Worm (Caenorhabditis elegans): ENCODE measurements around the gene B0393.5.

B0393.5 gene

DNA sequence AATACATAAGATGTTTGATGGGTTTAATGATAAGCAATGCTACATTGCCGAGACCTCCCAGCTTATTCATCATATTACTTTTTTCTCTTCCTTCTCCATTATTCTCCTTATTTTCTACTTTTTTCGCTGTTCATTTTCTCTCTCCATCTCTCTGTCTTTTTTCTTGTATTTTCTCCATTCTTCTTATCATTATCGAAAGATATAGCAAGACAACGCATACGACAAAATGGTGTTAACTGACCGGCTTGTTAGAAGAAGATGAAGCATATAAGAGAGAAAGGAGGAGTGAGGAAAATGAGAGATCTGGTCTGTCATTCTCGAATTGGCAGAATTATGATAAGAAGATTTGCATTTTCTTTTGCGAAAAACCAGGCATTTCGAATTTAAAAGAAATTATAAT lies 1.3 kb downstream of the B0393.5 start:
- TF ChIP-seq chd-7 (tag; optimal IDR thresholded peaks at IDR 0.05) (no peak), B0035.1 (tag; optimal IDR thresholded peaks at IDR 0.05) (no peak), ceh-58 (GFP tag; IDR thresholded peaks at IDR 0.05) (no peak), egl-44 (GFP tag; IDR thresholded peaks at IDR 0.05) (no peak), dpl-1 (GFP tag; optimal IDR thresholded peaks at IDR 0.05) (no peak), B0261.1 (tag; optimal IDR thresholded peaks at IDR 0.05) (no peak), ztf-3 (GFP tag; optimal IDR thresholded peaks at IDR 0.05) (no peak), ztf-18 (tag; optimal IDR thresholded peaks at IDR 0.05) (no peak)

DNA sequence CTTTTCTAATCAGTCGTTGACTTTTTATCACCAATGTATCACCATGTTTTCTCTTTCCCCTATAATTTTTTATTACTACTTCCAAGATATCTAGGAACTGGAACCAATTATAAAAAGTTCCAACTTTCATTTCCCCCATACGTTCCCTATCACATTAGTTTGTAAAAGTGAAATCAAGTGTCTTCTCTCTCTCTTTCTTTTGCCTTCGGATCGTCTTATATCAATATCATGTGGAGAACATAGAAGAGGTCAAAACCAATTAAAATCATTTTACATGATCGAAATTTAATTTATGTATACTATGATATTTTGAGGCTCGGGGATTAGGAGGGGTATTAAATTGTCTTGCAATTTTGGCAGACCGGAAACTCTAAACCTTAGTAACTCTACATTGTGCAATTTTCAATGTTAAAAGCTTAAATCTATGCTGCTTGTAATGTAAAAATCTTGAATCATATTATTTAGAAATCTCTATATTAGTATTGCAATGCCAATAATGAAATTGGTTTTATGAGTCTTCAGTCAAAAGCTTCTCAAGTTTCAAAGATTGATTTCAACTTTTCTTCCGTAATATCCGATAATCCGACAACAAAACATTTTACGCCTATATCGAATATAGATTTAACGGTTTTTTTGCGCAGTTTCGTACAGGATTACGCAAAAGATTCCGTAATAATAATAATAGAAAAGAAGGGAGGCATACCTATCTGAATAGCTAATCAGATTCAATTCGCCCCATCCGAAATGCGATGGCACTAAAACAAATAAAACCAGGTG lies 2.5 kb downstream of the B0393.5 start:
- TF ChIP-seq cebp-2 (GFP tag; IDR thresholded peaks at IDR 0.05) (no peak), C06A6.2 (GFP tag; conservative IDR thresholded peaks at IDR 0.05) (no peak), let-526 (GFP tag; IDR thresholded peaks at IDR 0.05) (no peak), fkh-3 (tag; optimal IDR thresholded peaks at IDR 0.05) (no peak)

DNA sequence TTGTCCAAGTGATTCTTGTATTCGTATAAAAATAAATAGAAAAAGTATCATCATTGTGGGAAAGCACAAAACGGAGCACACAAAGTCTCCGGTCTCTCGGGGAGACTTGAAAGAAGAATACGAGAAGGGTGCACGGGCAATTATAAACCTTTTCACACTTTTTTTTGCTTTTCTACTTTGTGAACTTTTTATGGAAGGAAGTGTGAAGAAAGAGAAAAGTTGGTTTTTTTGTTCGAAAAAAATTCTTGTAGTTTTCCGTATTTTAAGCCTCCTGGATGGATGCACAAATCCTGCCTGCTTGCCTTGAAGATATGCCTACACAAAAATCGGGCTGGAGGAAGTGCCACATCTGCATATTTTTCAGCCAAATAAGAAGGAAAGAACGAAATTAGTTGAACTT lies 12.4 kb downstream of the B0393.5 start, which contains the start of gene B0393.7:
Gene B0393.7, minus strand, starts transcription at position 101 of the 400 bp plus-strand sequence.
- no peak for TF ChIP-seq let-526 (GFP tag; IDR thresholded peaks at IDR 0.05)
- TF ChIP-seq ZK185.1 (tag; optimal IDR thresholded peaks at IDR 0.05; ENCODE audit: poor library complexity, severe bottlenecking) = no peak

DNA sequence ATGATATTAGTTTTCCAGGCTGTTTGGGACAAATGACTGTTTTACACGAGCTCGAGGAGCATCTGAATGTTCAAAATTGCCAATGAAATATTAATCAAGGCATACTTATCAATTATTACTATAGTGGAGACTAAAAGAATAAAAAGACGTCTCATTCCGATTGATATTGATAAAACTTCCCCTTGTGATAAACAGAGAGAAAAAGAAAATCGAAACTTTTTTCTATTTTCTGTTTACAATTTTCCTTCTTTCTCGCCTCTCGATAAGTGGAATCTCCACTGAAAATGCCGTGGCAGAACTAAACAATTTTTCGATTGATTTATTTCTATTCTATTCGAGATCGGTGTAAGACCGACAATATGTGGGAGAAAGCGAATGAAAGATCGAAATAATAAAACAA lies 14.3 kb downstream of the B0393.5 start, which contains the start of gene B0393.9:
Gene B0393.9, minus strand, starts transcription at position 303 of the 400 bp plus-strand sequence.
- TF ChIP-seq snpc-3.4 (tag; optimal IDR thresholded peaks at IDR 0.05) (no peak), cebp-1 (GFP tag; IDR thresholded peaks at IDR 0.05) (no peak), cebp-1 (tag; optimal IDR thresholded peaks at IDR 0.05) (no peak), nhr-80 (tag; optimal IDR thresholded peaks at IDR 0.05) (peak; percentile 20), ekl-4 (GFP tag; IDR thresholded peaks at IDR 0.05) (no peak), akir-1 (GFP tag; optimal IDR thresholded peaks at IDR 0.05) (no peak), ceh-27 (GFP tag; optimal IDR thresholded peaks at IDR 0.05) (no peak), tbp1 (GFP tag; optimal IDR thresholded peaks at IDR 0.05) (no peak)

DNA sequence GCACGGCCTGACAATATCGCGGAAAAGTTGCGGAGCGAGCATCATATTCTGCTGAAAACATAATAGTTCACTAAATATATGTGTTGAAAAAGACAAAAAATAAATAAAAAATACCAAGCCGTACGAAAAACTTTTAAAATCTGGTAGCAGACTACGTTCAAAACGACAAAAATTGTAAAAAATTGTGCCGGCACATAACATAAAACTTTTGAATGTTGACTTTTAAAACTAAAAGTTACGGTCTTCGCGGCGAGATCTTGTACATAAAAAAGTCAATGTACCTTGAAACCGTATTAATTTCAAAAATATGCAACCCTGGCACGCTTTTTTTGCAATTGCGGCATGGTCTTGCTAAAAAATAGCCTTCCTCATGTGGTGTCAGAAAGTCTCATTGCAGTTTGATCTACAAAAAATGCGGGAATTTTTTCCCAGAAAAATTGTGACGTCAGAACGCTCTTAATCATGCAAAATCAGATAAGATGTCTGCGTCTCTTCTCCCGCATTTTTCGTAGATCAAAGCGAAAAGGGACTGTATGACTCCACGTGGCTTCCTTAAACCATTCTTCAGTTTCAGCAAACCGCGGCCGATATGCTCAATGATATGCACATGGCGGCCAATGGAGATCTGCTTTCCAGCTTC lies 16.5 kb downstream of the B0393.5 start, which contains the start of the genes gex-5 and C38D4.10:
Gene gex-5, minus strand, starts transcription at position 51 of the 640 bp plus-strand sequence.
Gene C38D4.10, plus strand, starts transcription at position 590 of the 640 bp plus-strand sequence.
- peak; percentile 12 for TF ChIP-seq snpc-1.3 (tag; optimal IDR thresholded peaks at IDR 0.05; ENCODE audit: insufficient read depth)
- peak; percentile 73 for TF ChIP-seq xnd-1 (tag; optimal IDR thresholded peaks at IDR 0.05)
- 0 out of 2 replicates have a peak, but pooled peaks have one; percentile 21 for TF ChIP-seq pbrm-1 (GFP tag; IDR thresholded peaks at IDR 0.05)
- peak; percentile 12 for TF ChIP-seq him-1 (tag; optimal IDR thresholded peaks at IDR 0.05)
- TF ChIP-seq F33H1.4 (GFP tag; IDR thresholded peaks at IDR 0.05) = peak; percentile 77
- TF ChIP-seq rcor-1 (GFP tag; IDR thresholded peaks at IDR 0.05) = 0 out of 2 replicates have a peak, but pooled peaks have one; percentile 12
- peak; percentile 24; the same call in 1 of the 2 replicates for TF ChIP-seq hmg-1.2 (GFP tag; IDR thresholded peaks at IDR 0.05)
- TF ChIP-seq dpl-1 (GFP tag; optimal IDR thresholded peaks at IDR 0.05) = peak; percentile 24
- peak; percentile 63 for TF ChIP-seq efl-1 (GFP tag; optimal IDR thresholded peaks at IDR 0.05)
- peak; percentile 56 for TF ChIP-seq madf-8 (GFP tag; conservative IDR thresholded peaks at IDR 0.05)
- peak; percentile 88 for TF ChIP-seq madf-6 (GFP tag; IDR thresholded peaks at IDR 0.05)
- TF ChIP-seq aptf-2 (GFP tag; conservative IDR thresholded peaks at IDR 0.05) = 0 out of 2 replicates have a peak, but pooled peaks have one; percentile 25
- peak; percentile 43 for TF ChIP-seq lin-54 (GFP tag; optimal IDR thresholded peaks at IDR 0.05)
- peak; percentile 53; the same call in 1 of the 2 replicates for TF ChIP-seq C17E4.6 (GFP tag; IDR thresholded peaks at IDR 0.05)
- peak; percentile 62 for TF ChIP-seq D2030.7 (GFP tag; IDR thresholded peaks at IDR 0.05)
- peak; percentile 78 for TF ChIP-seq lsl-1 (GFP tag; optimal IDR thresholded peaks at IDR 0.05)
